Fruit fly (Drosophila melanogaster) whole organism, wandering third instar larva: ENCODE measurements around the gene fln.

ENCODE experiments used
- Hnf4 ChIP-seq: fragments of 200-800 bp; sonication (Bioruptor generic); optimal IDR thresholded peaks from 2 replicates; lab custom pipeline; 2016; ENCODE audit warnings: missing biosample characterization, mild to moderate bottlenecking, missing genetic modification characterization
- Vsx2 ChIP-seq: fragments of 200-300, 225-300 bp; sonication (Bioruptor generic); optimal IDR thresholded peaks from 2 replicates; lab custom pipeline; 2018; ENCODE audit warnings: missing biosample characterization, missing genetic modification characterization; ENCODE audit not compliant: partially characterized antibody
- pan ChIP-seq: fragments of >200 bp; optimal IDR thresholded peaks from 2 replicates; lab custom pipeline; 2017
- sage ChIP-seq: fragments of 200-800 bp; sonication (Bioruptor generic); optimal IDR thresholded peaks from 2 replicates; lab custom pipeline; 2016; ENCODE audit warnings: missing biosample characterization, mild to moderate bottlenecking, missing genetic modification characterization

- TF ChIP-seq Hnf4 (GFP tag; lab: Kevin White, UChicago) (no peak), sage (GFP tag; lab: Kevin White, UChicago) (no peak), pan (lab: Kevin White, UChicago) (no peak), Vsx2 (GFP tag; lab: Kevin White, UChicago) (no peak)
These were observed 14.2 kb upstream of the fln start, which contains the start of gene kug for dm6 chr3L:20005033-20005782.
